Fruit fly (Drosophila melanogaster) whole organism: ENCODE data around the gene siz.

Source experiments
- CG8478 ChIP-seq: fragments of >200 bp; optimal IDR thresholded peaks from 2 replicates; lab custom pipeline; 2018; ENCODE audit warnings: inconsistent platforms
- Dll ChIP-seq: fragments of >200 bp; optimal IDR thresholded peaks from 2 replicates; lab custom pipeline; 2017
- EcR ChIP-seq, 2 experiments: fragments of >200 bp; optimal IDR thresholded peaks; 2 replicates each; lab custom pipeline; 2017; ENCODE audit warnings: missing biosample characterization in 2 of 2, missing genetic modification characterization in 2 of 2, missing genetic modification reagents in 2 of 2
- pan ChIP-seq: fragments of >200 bp; optimal IDR thresholded peaks from 2 replicates; lab custom pipeline; 2017
- psq ChIP-seq: fragments of >200 bp; optimal IDR thresholded peaks from 2 replicates; lab custom pipeline; 2017
- usp ChIP-seq: fragments of >200 bp; optimal IDR thresholded peaks from 2 replicates; lab custom pipeline; 2017; ENCODE audit warnings: missing biosample characterization, missing genetic modification characterization, mixed read lengths

siz gene

DNA sequence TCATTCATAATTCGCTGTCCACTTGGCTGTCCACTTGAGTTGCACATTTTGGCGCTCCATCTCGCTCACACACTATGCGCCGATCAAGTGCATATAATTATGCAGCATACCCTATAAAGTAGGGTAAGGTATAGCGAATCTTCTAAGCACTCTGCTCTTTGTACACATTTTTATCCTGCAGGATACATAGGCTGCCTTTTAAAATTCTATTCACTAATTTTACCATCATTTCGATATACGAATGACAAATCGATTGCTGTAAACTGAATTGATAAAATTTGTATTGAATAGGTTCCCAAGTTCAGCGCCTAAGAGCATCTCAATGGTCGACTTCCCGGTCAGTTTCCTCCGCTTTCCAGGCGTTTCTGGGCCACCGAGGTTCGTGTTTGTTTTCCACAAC is 78.7 kb downstream of the siz start:
- TF ChIP-seq Dll (lab: Kevin White, UChicago) (no peak), usp (GFP tag; lab: Kevin White, UChicago) (no peak), CG8478 (lab: Kevin White, UChicago) (no peak), pan (lab: Kevin White, UChicago) (no peak), EcR (GFP tag; optimal IDR thresholded peaks at IDR 0.05; lab: Kevin White, UChicago) (no peak), psq (lab: Kevin White, UChicago) (no peak)

dm6 chr3L:21118602-21119001 is 84.3 kb downstream of the siz start:
- TF ChIP-seq usp (GFP tag; lab: Kevin White, UChicago) (no peak), Dll (lab: Kevin White, UChicago) (no peak), EcR (GFP tag; optimal IDR thresholded peaks at IDR 0.05; lab: Kevin White, UChicago) (no peak), pan (lab: Kevin White, UChicago) (no peak), psq (lab: Kevin White, UChicago) (no peak), CG8478 (lab: Kevin White, UChicago) (no peak)

DNA sequence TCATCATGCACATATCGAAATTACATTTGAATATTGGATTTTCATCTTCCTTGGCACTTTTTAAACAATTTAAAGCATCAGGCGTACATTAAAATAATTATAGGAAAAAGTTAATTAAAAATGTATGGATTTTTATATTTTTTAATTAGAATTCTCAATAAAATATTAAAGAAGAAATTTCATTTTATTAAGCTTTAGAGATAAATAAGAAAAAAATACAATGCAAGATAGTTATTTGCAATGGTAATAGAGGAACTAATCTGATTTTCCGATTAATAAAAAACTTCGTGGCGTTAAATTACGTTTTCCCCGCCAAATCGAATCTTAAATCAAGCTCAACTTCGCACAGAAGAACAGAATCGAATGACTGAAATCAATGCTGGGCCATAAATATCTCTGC is 87.0 kb downstream of the siz start, which contains the start of gene CG43938:
Gene CG43938, plus strand, starts transcription at position 301 of the 400 bp plus-strand sequence.
- TF ChIP-seq EcR (GFP tag; optimal IDR thresholded peaks at IDR 0.05; lab: Kevin White, UChicago) (no peak), pan (lab: Kevin White, UChicago) (no peak), Dll (lab: Kevin White, UChicago) (no peak), CG8478 (lab: Kevin White, UChicago) (no peak), psq (lab: Kevin White, UChicago) (no peak), usp (GFP tag; lab: Kevin White, UChicago) (no peak)

dm6 chr3L:21122522-21122923 is 88.2 kb downstream of the siz start:
- TF ChIP-seq usp (GFP tag; lab: Kevin White, UChicago) (no peak), pan (lab: Kevin White, UChicago) (no peak), psq (lab: Kevin White, UChicago) (no peak), Dll (lab: Kevin White, UChicago) (no peak), CG8478 (lab: Kevin White, UChicago) (no peak), EcR (GFP tag; optimal IDR thresholded peaks at IDR 0.05; lab: Kevin White, UChicago) (no peak)

DNA sequence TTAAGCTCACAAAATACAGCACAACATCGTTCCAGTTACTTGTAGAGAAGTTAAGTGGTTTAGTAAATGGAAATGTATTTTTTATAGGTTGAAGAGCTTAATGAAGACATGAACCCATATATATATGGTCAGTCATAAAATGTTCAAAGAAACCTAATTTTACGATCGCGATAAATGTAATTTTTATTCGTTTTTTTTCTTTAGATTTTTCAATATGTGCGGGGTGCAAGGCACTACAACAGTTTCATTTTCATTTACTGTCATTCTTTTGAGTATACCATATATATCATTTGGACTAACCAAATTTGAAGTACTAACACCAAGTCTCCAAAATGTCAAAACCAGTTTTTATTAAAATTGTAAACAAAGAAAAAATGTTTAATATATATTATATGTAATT is 89.1 kb downstream of the siz start, which contains the start of gene CG33284:
Gene CG33284, plus strand, starts transcription at position 301 of the 400 bp plus-strand sequence.
- TF ChIP-seq CG8478 (lab: Kevin White, UChicago) = no peak
- no peak for TF ChIP-seq usp (GFP tag; lab: Kevin White, UChicago)
- TF ChIP-seq psq (lab: Kevin White, UChicago) = no peak
- no peak for TF ChIP-seq pan (lab: Kevin White, UChicago)
- TF ChIP-seq Dll (lab: Kevin White, UChicago) = no peak
- no peak for TF ChIP-seq EcR (GFP tag; optimal IDR thresholded peaks at IDR 0.05; lab: Kevin White, UChicago)
